Fruit fly (Drosophila melanogaster): Measurements from ENCODE around the gene CG5515.

DNA sequence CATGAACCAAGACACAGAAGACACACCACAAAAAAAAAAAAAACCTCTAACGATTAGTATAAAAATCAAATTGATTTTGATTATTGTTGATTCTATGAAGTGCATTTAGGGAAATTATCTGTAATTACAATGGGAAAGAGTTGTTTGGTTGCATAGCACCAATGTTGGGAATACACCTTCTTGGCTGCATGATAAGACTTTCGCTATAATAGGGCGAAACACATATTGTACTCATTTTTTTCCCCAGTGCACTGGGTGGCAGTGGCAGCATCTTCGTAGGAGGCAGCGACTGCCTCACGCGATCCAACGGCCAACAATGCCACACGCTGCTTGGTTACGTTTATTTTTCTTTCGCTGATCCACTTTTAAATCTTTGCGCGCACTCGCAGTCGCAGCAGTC is 15.3 kb upstream of the CG5515 start:
- no peak; the same call in 2 of the 3 replicates for TF ChIP-seq CG4496 (GFP tag; IDR thresholded peaks at IDR 0.05)
- no peak for TF ChIP-seq D1 (tag; optimal IDR thresholded peaks at IDR 0.05)
- TF ChIP-seq CG8301 (tag; optimal IDR thresholded peaks at IDR 0.05), result peak; percentile 73
- TF ChIP-seq CG15710 (tag; optimal IDR thresholded peaks at IDR 0.05), result no peak
- TF ChIP-seq rn (GFP tag; IDR thresholded peaks at IDR 0.05), result no peak
- TF ChIP-seq CG12605 (GFP tag; IDR thresholded peaks at IDR 0.05), result no peak
- TF ChIP-seq EcR (GFP tag; optimal IDR thresholded peaks at IDR 0.05), result no peak
- TF ChIP-seq fd96Ca (GFP tag; IDR thresholded peaks at IDR 0.05), result peak; percentile 75
- peak; percentile 12 for TF ChIP-seq CG17806 (tag; optimal IDR thresholded peaks at IDR 0.05)
- TF ChIP-seq CG10348 (GFP tag; IDR thresholded peaks at IDR 0.05), result no peak
- no peak for TF ChIP-seq CG8159 (tag; optimal IDR thresholded peaks at IDR 0.05)
- no peak for TF ChIP-seq CG13204 (GFP tag; optimal IDR thresholded peaks at IDR 0.05)
- TF ChIP-seq CG32121 (GFP tag; IDR thresholded peaks at IDR 0.05), result 0 out of 2 replicates have a peak, but pooled peaks have one; percentile 15
- TF ChIP-seq CG14655 (GFP tag; optimal IDR thresholded peaks at IDR 0.05), result peak; percentile 71
